Worm (Caenorhabditis elegans) whole organism, mixed stage, embryonic: ENCODE measurements around the gene idi-1.

Source experiments
- ceh-39 ChIP-seq: fragments of 150-350 bp; optimal IDR thresholded peaks from 2 replicates; lab custom pipeline; 2014; ENCODE audit warnings: missing biosample characterization, missing genetic modification characterization
- lin-13 ChIP-seq: fragments of 150-350 bp; optimal IDR thresholded peaks from 2 replicates; lab custom pipeline; 2014; ENCODE audit warnings: missing biosample characterization, missing genetic modification characterization
- lsy-2 ChIP-seq: fragments of 150-350 bp; optimal IDR thresholded peaks from 2 replicates; lab custom pipeline; 2014; ENCODE audit warnings: missing biosample characterization, missing genetic modification characterization
- nhr-2 ChIP-seq: fragments of 150-350 bp; optimal IDR thresholded peaks from 2 replicates; lab custom pipeline; 2014; ENCODE audit warnings: missing biosample characterization, missing genetic modification characterization
- nhr-28 ChIP-seq: fragments of 150-350 bp; optimal IDR thresholded peaks from 2 replicates; lab custom pipeline; 2014; ENCODE audit warnings: missing biosample characterization, missing genetic modification characterization
- pha-4 ChIP-seq: fragments of 150-350 bp; optimal IDR thresholded peaks from 2 replicates; lab custom pipeline; 2018; ENCODE audit warnings: missing biosample characterization, missing genetic modification reagents, missing genetic modification characterization
- snpc-4 ChIP-seq: fragments of 150-350 bp; optimal IDR thresholded peaks from 2 replicates; lab custom pipeline; 2014; ENCODE audit warnings: missing biosample characterization, missing genetic modification characterization
- sptf-1 ChIP-seq: sonication (generic microtip); optimal IDR thresholded peaks from 2 replicates; lab custom pipeline; 2017; ENCODE audit warnings: mild to moderate bottlenecking, missing genetic modification characterization, moderate library complexity, missing compliant biosample characterization
- unc-39 ChIP-seq: fragments of 150-350 bp; optimal IDR thresholded peaks from 2 replicates; lab custom pipeline; 2014; ENCODE audit warnings: missing biosample characterization, missing genetic modification characterization
- unc-62 ChIP-seq: fragments of 150-350 bp; optimal IDR thresholded peaks from 2 replicates; lab custom pipeline; 2014; ENCODE audit warnings: missing biosample characterization, missing genetic modification reagents, missing genetic modification characterization
- ztf-11 ChIP-seq: fragments of 150-350 bp; optimal IDR thresholded peaks from 2 replicates; lab custom pipeline; 2014; ENCODE audit warnings: missing biosample characterization, missing genetic modification characterization

- TF ChIP-seq nhr-2 (tag; lab: Kevin White, UChicago) = no peak
- TF ChIP-seq lsy-2 (tag; lab: Kevin White, UChicago) = no peak
- TF ChIP-seq nhr-28 (tag; lab: Kevin White, UChicago) = no peak
- TF ChIP-seq lin-13 (tag; lab: Kevin White, UChicago) = no peak
- TF ChIP-seq ceh-39 (tag; lab: Kevin White, UChicago) = no peak
- no peak for TF ChIP-seq ztf-11
- no peak for TF ChIP-seq unc-39 (tag; lab: Kevin White, UChicago)
- TF ChIP-seq unc-62 = no peak
- no peak for TF ChIP-seq sptf-1 (tag; lab: Kevin White, UChicago)
- TF ChIP-seq snpc-4 = no peak
- no peak for TF ChIP-seq pha-4 (tag; lab: Kevin White, UChicago)
Measured at ce11 chrIII:8111347-8111746, 19.8 kb downstream of the idi-1 start.
